Worm (Caenorhabditis elegans): ENCODE measurements around the gene snf-9.

DNA sequence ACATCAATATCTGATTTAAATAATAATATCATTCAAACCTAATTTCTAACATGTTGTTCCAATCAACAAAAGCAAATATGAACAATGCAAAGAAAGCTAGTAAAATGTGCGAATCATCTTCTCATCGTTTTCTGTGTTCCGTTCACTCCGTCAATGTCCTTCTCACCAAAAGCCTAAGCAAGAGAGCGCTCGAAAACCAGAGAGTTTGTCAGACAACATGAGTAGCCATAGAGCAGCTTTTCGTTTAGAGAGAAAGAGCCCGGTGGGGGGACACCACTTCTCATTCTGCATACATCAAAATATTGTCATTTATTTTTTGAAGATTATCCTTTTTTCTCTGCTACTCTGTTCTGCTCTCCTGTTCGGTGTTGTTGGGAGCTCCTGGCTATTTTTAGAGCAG, 18.3 kb upstream of the snf-9 start:
- TF ChIP-seq flt-1 (GFP tag; IDR thresholded peaks at IDR 0.05) (no peak), ama-1 (optimal IDR thresholded peaks at IDR 0.05) (no peak), F13C5.2 (tag; optimal IDR thresholded peaks at IDR 0.05) (no peak), B0310.2 (tag; optimal IDR thresholded peaks at IDR 0.05) (no peak), hnd-1 (tag; optimal IDR thresholded peaks at IDR 0.05) (no peak), pes-1 (GFP tag; IDR thresholded peaks at IDR 0.05) (no peak), tra-4 (tag; optimal IDR thresholded peaks at IDR 0.05) (no peak), scrt-1 (GFP tag; IDR thresholded peaks at IDR 0.05) (no peak), sea-1 (GFP tag; conservative IDR thresholded peaks at IDR 0.05) (no peak), ets-7 (tag; optimal IDR thresholded peaks at IDR 0.05) (no peak), hmbx-1 (tag; optimal IDR thresholded peaks at IDR 0.05) (no peak), aly-1 (tag; optimal IDR thresholded peaks at IDR 0.05) (no peak), hmg-4 (GFP tag; optimal IDR thresholded peaks at IDR 0.05) (no peak), ceh-13 (GFP tag; optimal IDR thresholded peaks at IDR 0.05) (no peak)
